Worm (Caenorhabditis elegans) whole organism, L4 larva: ENCODE results near the gene sri-51.

Experiments
- T26A8.4 ChIP-seq: fragments of 200-800 bp; sonication (Bioruptor generic); IDR thresholded peaks from 2 replicates; pipeline ENCODE4 v1.3.6; 2022; ENCODE audit warnings: missing genetic modification characterization, missing compliant biosample characterization
- ceh-44 ChIP-seq: fragments of 200-800 bp; sonication (Bioruptor generic); IDR thresholded peaks from 2 replicates; pipeline ENCODE4 v1.3.6; 2022; ENCODE audit warnings: missing genetic modification reagents, missing genetic modification characterization, missing compliant biosample characterization
- dpl-1 ChIP-seq: fragments of 150-350 bp; optimal IDR thresholded peaks from 2 replicates; lab custom pipeline; 2014; ENCODE audit warnings: missing biosample characterization, missing genetic modification reagents, missing genetic modification characterization
- hlh-30 ChIP-seq: sonication (generic microtip); optimal IDR thresholded peaks from 2 replicates; lab custom pipeline; 2017; ENCODE audit warnings: antibody characterized with exemption, mild to moderate bottlenecking, missing genetic modification characterization, missing compliant biosample characterization; ENCODE audit not compliant: insufficient read depth
- lsy-2 ChIP-seq, 2 experiments: fragments of 150-350 bp in 1 of 2; sonication (generic microtip) in 1 of 2; optimal IDR thresholded peaks; 2 replicates each; lab custom pipeline; 2014 to 2017; ENCODE audit warnings: missing biosample characterization in 2 of 2, missing genetic modification characterization in 2 of 2
- nhr-237 ChIP-seq: sonication (generic microtip); optimal IDR thresholded peaks from 2 replicates; lab custom pipeline; 2017; ENCODE audit warnings: missing biosample characterization, missing genetic modification characterization
- nhr-28 ChIP-seq: fragments of 150-350 bp; optimal IDR thresholded peaks from 2 replicates; lab custom pipeline; 2014; ENCODE audit warnings: missing biosample characterization, missing genetic modification characterization
- nhr-76 ChIP-seq: fragments of 150-350 bp; optimal IDR thresholded peaks from 2 replicates; lab custom pipeline; 2014; ENCODE audit warnings: missing biosample characterization, missing genetic modification characterization
- pha-4 ChIP-seq, 2 experiments: fragments of 150-350 bp in 1 of 2; fragments of 200-800 bp in 1 of 2; sonication (Bioruptor generic) in 1 of 2; IDR thresholded peaks in 1 of 2; optimal IDR thresholded peaks in 1 of 2; 2 replicates each; pipeline versions ENCODE4 v1.3.6 to Lab custom; 2014 to 2022; ENCODE audit warnings: missing genetic modification characterization in 2 of 2, missing genetic modification reagents in 2 of 2, missing biosample characterization in 1 of 2, missing compliant biosample characterization in 1 of 2
- pqm-1 ChIP-seq: sonication (generic microtip); optimal IDR thresholded peaks from 2 replicates; lab custom pipeline; 2017; ENCODE audit warnings: missing biosample characterization, missing genetic modification characterization
- spr-3 ChIP-seq: fragments of 200-800 bp; sonication (Bioruptor generic); optimal IDR thresholded peaks from 2 replicates; lab custom pipeline; 2018; ENCODE audit warnings: mild to moderate bottlenecking, missing genetic modification characterization, missing compliant biosample characterization
- zag-1 ChIP-seq: fragments of 150-350 bp; optimal IDR thresholded peaks from 2 replicates; lab custom pipeline; 2014; ENCODE audit warnings: missing biosample characterization, missing genetic modification characterization
- zip-11 ChIP-seq: fragments of 200-800 bp; sonication (Bioruptor generic); IDR thresholded peaks from 2 replicates; pipeline ENCODE4 v1.3.6; 2022; ENCODE audit warnings: missing genetic modification characterization, missing compliant biosample characterization

DNA sequence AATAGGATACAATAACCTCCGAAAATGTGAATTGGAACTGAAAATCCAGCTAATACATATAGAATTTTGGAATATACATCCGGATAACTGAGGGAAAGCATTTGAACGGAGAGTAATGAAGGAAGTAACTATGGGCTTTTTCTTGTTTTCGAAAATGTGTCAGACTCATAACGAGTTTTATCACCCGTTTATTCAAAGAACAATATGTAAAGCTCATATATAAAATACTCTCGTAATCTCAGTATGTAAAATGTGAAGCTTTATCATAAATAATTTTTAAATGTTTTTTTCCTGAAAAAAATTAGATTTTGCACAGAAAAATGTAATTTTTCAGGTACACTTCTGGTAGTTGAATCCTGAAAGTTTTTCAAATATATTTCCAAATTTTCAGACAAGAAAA is 31.5 kb upstream of the sri-51 start, which contains the start of gene srh-297:
- TF ChIP-seq zag-1 (tag; lab: Kevin White, UChicago) (no peak), spr-3 (GFP tag; lab: Kevin White, UChicago) (no peak), lsy-2 (tag; optimal IDR thresholded peaks at IDR 0.05; lab: Kevin White, UChicago) (no peak), nhr-237 (tag; lab: Kevin White, UChicago) (no peak), dpl-1 (GFP tag; lab: Kevin White, UChicago) (no peak), hlh-30 (tag; lab: Kevin White, UChicago) (no peak), nhr-28 (no peak), pha-4 (GFP tag; IDR thresholded peaks at IDR 0.05; lab: Robert Waterston, UW) (no peak), pha-4 (tag; optimal IDR thresholded peaks at IDR 0.05; lab: Kevin White, UChicago) (no peak), T26A8.4 (GFP tag; lab: Robert Waterston, UW) (no peak), nhr-76 (tag; lab: Kevin White, UChicago) (no peak), pqm-1 (tag; lab: Kevin White, UChicago) (no peak), zip-11 (no peak), ceh-44 (GFP tag; lab: Robert Waterston, UW) (no peak)
